Fruit fly (Drosophila melanogaster) whole organism, embryonic: ENCODE data around the gene Sgt1.

Experiments used
- ATbp ChIP-seq: fragments of 200-800 bp; sonication (Bioruptor generic); optimal IDR thresholded peaks from 2 replicates; lab custom pipeline; 2017; ENCODE audit warnings: missing biosample characterization, mild to moderate bottlenecking, missing genetic modification characterization, missing genetic modification reagents
- CG12744 ChIP-seq: fragments of 200-800 bp; sonication (Bioruptor generic); optimal IDR thresholded peaks from 2 replicates; lab custom pipeline; 2016; ENCODE audit warnings: missing biosample characterization, missing genetic modification characterization
- CG15479 ChIP-seq: fragments of 200-800 bp; sonication (Bioruptor generic); optimal IDR thresholded peaks from 3 replicates; lab custom pipeline; 2019; ENCODE audit warnings: missing biosample characterization, mild to moderate bottlenecking, missing genetic modification characterization, moderate library complexity
- CG18011 ChIP-seq: fragments of 200-800 bp; sonication (Bioruptor generic); optimal IDR thresholded peaks from 2 replicates; lab custom pipeline; 2017; ENCODE audit warnings: missing biosample characterization, missing genetic modification characterization, mild to moderate bottlenecking, moderate library complexity, missing genotype
- CG18599 ChIP-seq: fragments of 200-800 bp; sonication (Bioruptor generic); optimal IDR thresholded peaks from 3 replicates; lab custom pipeline; 2017; ENCODE audit warnings: missing biosample characterization, missing genetic modification characterization, mild to moderate bottlenecking, moderate library complexity, missing genetic modification reagents
- CG2199 ChIP-seq: fragments of 200-800 bp; sonication (Bioruptor generic); IDR thresholded peaks from 3 replicates; pipeline ENCODE4 v1.3.6; 2022; ENCODE audit warnings: missing biosample characterization, missing genetic modification characterization
- CG3407 ChIP-seq: fragments of 200-800 bp; sonication (Bioruptor generic); optimal IDR thresholded peaks from 2 replicates; lab custom pipeline; 2018; ENCODE audit warnings: missing biosample characterization, mild to moderate bottlenecking, missing genetic modification characterization
- CG34422 ChIP-seq: fragments of 200-800 bp; sonication (Bioruptor generic); IDR thresholded peaks from 3 replicates; pipeline ENCODE4 v1.3.6; 2022; ENCODE audit warnings: missing biosample characterization, missing genetic modification characterization
- CG6854 ChIP-seq: fragments of 200-800 bp; sonication (Bioruptor generic); optimal IDR thresholded peaks from 3 replicates; lab custom pipeline; 2017; ENCODE audit warnings: missing biosample characterization, mild to moderate bottlenecking, missing genetic modification characterization
- CG8089 ChIP-seq: fragments of 200-800 bp; sonication (Bioruptor generic); optimal IDR thresholded peaks from 3 replicates; lab custom pipeline; 2016; ENCODE audit warnings: missing biosample characterization, missing genetic modification characterization
- CG9932 ChIP-seq: fragments of 200-800 bp; sonication (Bioruptor generic); IDR thresholded peaks from 2 replicates; pipeline ENCODE4 v1.3.6; 2022; ENCODE audit warnings: missing biosample characterization, missing genetic modification characterization
- Dp ChIP-seq: fragments of 200-800 bp; sonication (Bioruptor generic); optimal IDR thresholded peaks from 2 replicates; lab custom pipeline; 2018; ENCODE audit warnings: missing biosample characterization, mild to moderate bottlenecking, missing genetic modification characterization, moderate library complexity
- GATAe ChIP-seq: fragments of 200-800 bp; sonication (Bioruptor generic); conservative IDR thresholded peaks from 2 replicates; pipeline ENCODE4 v1.3.6; 2022; ENCODE audit warnings: missing biosample characterization, missing genetic modification characterization
- HLH3B ChIP-seq: fragments of 200-800 bp; sonication (Bioruptor generic); IDR thresholded peaks from 2 replicates; pipeline ENCODE4 v1.3.6; 2022; ENCODE audit warnings: missing biosample characterization, missing genetic modification characterization
- HLH4C ChIP-seq: fragments of 200-800 bp; sonication (Bioruptor generic); IDR thresholded peaks from 3 replicates; pipeline ENCODE4 v1.3.6; 2022; ENCODE audit warnings: missing biosample characterization, missing genetic modification characterization; ENCODE audit not compliant: partially characterized antibody
- Nf-YB ChIP-seq: fragments of 200-800 bp; sonication (Bioruptor generic); optimal IDR thresholded peaks from 3 replicates; lab custom pipeline; 2019; ENCODE audit warnings: missing biosample characterization, mild to moderate bottlenecking, missing genetic modification characterization, moderate library complexity
- Nf-YC ChIP-seq: fragments of 200-800 bp; optimal IDR thresholded peaks from 3 replicates; lab custom pipeline; 2019; ENCODE audit warnings: missing biosample characterization, mild to moderate bottlenecking, missing genetic modification characterization, moderate library complexity
- Opbp ChIP-seq: fragments of 200-800 bp; sonication (Bioruptor generic); IDR thresholded peaks from 3 replicates; pipeline ENCODE4 v1.3.6; 2022; ENCODE audit warnings: missing biosample characterization, missing genetic modification characterization; ENCODE audit not compliant: partially characterized antibody
- PHDP ChIP-seq: fragments of 200-800 bp; sonication (Bioruptor generic); optimal IDR thresholded peaks from 3 replicates; lab custom pipeline; 2018; ENCODE audit warnings: missing biosample characterization, mild to moderate bottlenecking, missing genetic modification characterization, moderate library complexity
- Sox102F ChIP-seq: fragments of 200-800 bp; sonication (Bioruptor generic); optimal IDR thresholded peaks from 2 replicates; lab custom pipeline; 2018; ENCODE audit warnings: missing biosample characterization, mild to moderate bottlenecking, missing genetic modification characterization, moderate library complexity
- Stat92E ChIP-seq, 3 experiments: fragments of >200 bp in 2 of 3; fragments of 200-800 bp in 1 of 3; sonication (Bioruptor generic) in 1 of 3; optimal IDR thresholded peaks; 2 replicates each; lab custom pipeline; 2017 to 2019; ENCODE audit warnings: missing biosample characterization in 3 of 3, missing genetic modification characterization in 3 of 3, mild to moderate bottlenecking in 1 of 3, moderate library complexity in 1 of 3
- ase ChIP-seq: fragments of 200-800 bp; sonication (Bioruptor generic); IDR thresholded peaks from 3 replicates; pipeline ENCODE4 v1.3.6; 2022; ENCODE audit warnings: missing biosample characterization, missing genetic modification characterization
- ato ChIP-seq: fragments of 200-800 bp; sonication (Bioruptor generic); IDR thresholded peaks from 2 replicates; pipeline ENCODE4 v1.3.6; 2022; ENCODE audit warnings: missing biosample characterization, missing genetic modification characterization; ENCODE audit not compliant: partially characterized antibody
- bigmax ChIP-seq: fragments of 200-800 bp; sonication (Bioruptor generic); optimal IDR thresholded peaks from 2 replicates; lab custom pipeline; 2018; ENCODE audit warnings: missing biosample characterization, mild to moderate bottlenecking, missing genetic modification characterization
- cg ChIP-seq: fragments of 200-800 bp; sonication (Bioruptor generic); optimal IDR thresholded peaks from 3 replicates; lab custom pipeline; 2019; ENCODE audit warnings: missing biosample characterization, mild to moderate bottlenecking, missing genetic modification characterization, moderate library complexity
- dati ChIP-seq: fragments of 200-800 bp; sonication (Bioruptor generic); IDR thresholded peaks from 2 replicates; pipeline ENCODE4 v1.3.6; 2022; ENCODE audit warnings: missing biosample characterization, missing genetic modification characterization
- dm ChIP-seq: fragments of 200-800 bp; sonication (Bioruptor generic); optimal IDR thresholded peaks from 3 replicates; lab custom pipeline; 2016; ENCODE audit warnings: missing biosample characterization, missing genetic modification characterization
- dmrt99B ChIP-seq: fragments of 200-800 bp; sonication (Bioruptor generic); optimal IDR thresholded peaks from 2 replicates; lab custom pipeline; 2018; ENCODE audit warnings: missing biosample characterization, mild to moderate bottlenecking, missing genetic modification characterization, moderate library complexity
- esg ChIP-seq: fragments of 200-800 bp; sonication (Bioruptor generic); conservative IDR thresholded peaks from 2 replicates; pipeline ENCODE4 v1.3.6; 2022; ENCODE audit warnings: missing biosample characterization, missing genetic modification characterization
- gcm2 ChIP-seq: fragments of 200-800 bp; sonication (Bioruptor generic); optimal IDR thresholded peaks from 2 replicates; lab custom pipeline; 2016; ENCODE audit warnings: missing biosample characterization, missing genetic modification characterization
- gem ChIP-seq: fragments of 200-800 bp; sonication (Bioruptor generic); optimal IDR thresholded peaks from 2 replicates; lab custom pipeline; 2019; ENCODE audit warnings: missing biosample characterization, mild to moderate bottlenecking, missing genetic modification characterization, moderate library complexity
- ham ChIP-seq: fragments of 200-800 bp; sonication (Bioruptor generic); IDR thresholded peaks from 2 replicates; pipeline ENCODE4 v1.3.6; 2022; ENCODE audit warnings: missing biosample characterization, missing genetic modification characterization
- insv ChIP-seq, 2 experiments: fragments of 200-800 bp; sonication (Bioruptor generic); optimal IDR thresholded peaks; 3 replicates each; lab custom pipeline; 2016 to 2018; ENCODE audit warnings: missing biosample characterization in 2 of 2, missing genetic modification characterization in 2 of 2
- jing ChIP-seq: fragments of 200-800 bp; sonication (Bioruptor generic); optimal IDR thresholded peaks from 2 replicates; lab custom pipeline; 2018; ENCODE audit warnings: missing biosample characterization, mild to moderate bottlenecking, missing genetic modification characterization
- kay ChIP-seq: fragments of 200-800 bp; sonication (Bioruptor generic); optimal IDR thresholded peaks from 2 replicates; lab custom pipeline; 2016; ENCODE audit warnings: missing biosample characterization, missing genetic modification characterization
- lilli ChIP-seq: fragments of 200-800 bp; sonication (Bioruptor generic); optimal IDR thresholded peaks from 3 replicates; lab custom pipeline; 2016; ENCODE audit warnings: missing biosample characterization, missing genetic modification characterization
- mirr ChIP-seq: fragments of 200-800 bp; sonication (Bioruptor generic); optimal IDR thresholded peaks from 3 replicates; lab custom pipeline; 2018; ENCODE audit warnings: missing biosample characterization, mild to moderate bottlenecking, missing genetic modification characterization
- nom ChIP-seq: fragments of 200-800 bp; sonication (Bioruptor generic); optimal IDR thresholded peaks from 2 replicates; lab custom pipeline; 2017; ENCODE audit warnings: missing biosample characterization, missing genetic modification characterization, mild to moderate bottlenecking, moderate library complexity, missing genetic modification reagents
- oc ChIP-seq: fragments of 200-800 bp; sonication (Bioruptor generic); optimal IDR thresholded peaks from 2 replicates; lab custom pipeline; 2018; ENCODE audit warnings: missing biosample characterization, mild to moderate bottlenecking, missing genetic modification characterization, moderate library complexity
- org-1 ChIP-seq: fragments of 200-800 bp; sonication (Bioruptor generic); optimal IDR thresholded peaks from 2 replicates; lab custom pipeline; 2017; ENCODE audit warnings: missing biosample characterization, missing genetic modification characterization
- repo ChIP-seq: fragments of 200-800 bp; sonication (Bioruptor generic); optimal IDR thresholded peaks from 2 replicates; lab custom pipeline; 2016; ENCODE audit warnings: missing biosample characterization, missing genetic modification characterization
- salm ChIP-seq: fragments of 200-800 bp; sonication (Bioruptor generic); optimal IDR thresholded peaks from 2 replicates; lab custom pipeline; 2018; ENCODE audit warnings: missing biosample characterization, mild to moderate bottlenecking, missing genetic modification characterization
- sqz ChIP-seq: fragments of 200-800 bp; sonication (Bioruptor generic); optimal IDR thresholded peaks from 3 replicates; lab custom pipeline; 2018; ENCODE audit warnings: missing biosample characterization, mild to moderate bottlenecking, missing genetic modification characterization
- ssp ChIP-seq: fragments of 200-800 bp; sonication (Bioruptor generic); IDR thresholded peaks from 2 replicates; pipeline ENCODE4 v1.3.6; 2022; ENCODE audit warnings: missing biosample characterization, missing genetic modification characterization
- tap ChIP-seq: fragments of 200-800 bp; optimal IDR thresholded peaks from 3 replicates; lab custom pipeline; 2019; ENCODE audit warnings: missing biosample characterization, mild to moderate bottlenecking, missing genetic modification characterization, moderate library complexity
- tgo ChIP-seq: fragments of 200-800 bp; sonication (Bioruptor generic); IDR thresholded peaks from 3 replicates; pipeline ENCODE4 v1.3.6; 2022; ENCODE audit warnings: missing biosample characterization, missing genetic modification characterization
- twi ChIP-seq: fragments of 200-800 bp; optimal IDR thresholded peaks from 2 replicates; lab custom pipeline; 2019; ENCODE audit warnings: missing biosample characterization, mild to moderate bottlenecking, missing genetic modification characterization, moderate library complexity
- tx ChIP-seq: fragments of 200-800 bp; sonication (Bioruptor generic); optimal IDR thresholded peaks from 2 replicates; lab custom pipeline; 2016; ENCODE audit warnings: missing biosample characterization, missing genetic modification characterization

Sgt1 gene

dm6 chr3R:8300928-8301752, 3.9 kb downstream of the Sgt1 start, which contains the start of the genes CG9626 and mRpL1 (continued):
- TF ChIP-seq Stat92E (GFP tag; optimal IDR thresholded peaks at IDR 0.05; lab: Kevin White, UChicago) (no peak), insv (GFP tag; optimal IDR thresholded peaks at IDR 0.05; lab: Kevin White, UChicago) (peak in 1 of 2 experiments; percentile 53), tgo (GFP tag; lab: Robert Waterston, UW) (no peak), CG3407 (GFP tag; lab: Kevin White, UChicago) (no peak), tap (tag; lab: Kevin White, UChicago) (no peak), cg (GFP tag; lab: Kevin White, UChicago) (no peak), gem (tag; lab: Kevin White, UChicago) (no peak), Nf-YB (GFP tag; lab: Kevin White, UChicago) (no peak), Opbp (GFP tag; lab: Robert Waterston, UW) (peak; percentile 63; the same call in 2 of the 3 replicates), nom (GFP tag; lab: Kevin White, UChicago) (no peak), jing (no peak), ham (no peak), Dp (GFP tag; lab: Kevin White, UChicago) (peak; percentile 58), CG8089 (GFP tag; lab: Kevin White, UChicago) (no peak), CG2199 (GFP tag; lab: Robert Waterston, UW) (peak; percentile 51; the same call in 1 of the 3 replicates), sqz (GFP tag; lab: Kevin White, UChicago) (no peak), ATbp (no peak), Sox102F (GFP tag; lab: Kevin White, UChicago) (no peak), Nf-YC (tag; lab: Kevin White, UChicago) (no peak), ato (GFP tag; lab: Robert Waterston, UW) (peak; percentile 70), CG12744 (GFP tag; lab: Kevin White, UChicago) (no peak), CG34422 (GFP tag; lab: Robert Waterston, UW) (no peak), ase (GFP tag; lab: Robert Waterston, UW) (no peak), mirr (GFP tag; lab: Kevin White, UChicago) (no peak), org-1 (GFP tag; lab: Kevin White, UChicago) (no peak), dm (GFP tag; lab: Kevin White, UChicago) (peak; percentile 69), salm (no peak), HLH4C (GFP tag; lab: Robert Waterston, UW) (peak; percentile 15; the same call in 1 of the 3 replicates), repo (GFP tag; lab: Kevin White, UChicago) (no peak), kay (no peak), dmrt99B (tag; lab: Kevin White, UChicago) (no peak), CG6854 (no peak), bigmax (peak; percentile 93), CG15479 (no peak), PHDP (tag; lab: Kevin White, UChicago) (no peak), tx (no peak), lilli (GFP tag; lab: Kevin White, UChicago) (no peak), CG18599 (GFP tag; lab: Kevin White, UChicago) (no peak), ssp (no peak), dati (GFP tag; lab: Robert Waterston, UW) (no peak), CG9932 (GFP tag; lab: Robert Waterston, UW) (peak; percentile 28; the same call in 1 of the 2 replicates), twi (tag; lab: Kevin White, UChicago) (no peak), HLH3B (no peak), CG18011 (GFP tag; lab: Kevin White, UChicago) (no peak), esg (GFP tag; lab: Robert Waterston, UW) (no peak), oc (tag; lab: Kevin White, UChicago) (no peak), GATAe (GFP tag; lab: Robert Waterston, UW) (peak; percentile 70; the same call in 1 of the 2 replicates), gcm2 (no peak)
